Fruit fly (Drosophila melanogaster): ENCODE results near the gene CG32022.
A peak's percentile ranks its signal among the peaks of the same experiment; 100 is the strongest.

CG32022 gene

DNA sequence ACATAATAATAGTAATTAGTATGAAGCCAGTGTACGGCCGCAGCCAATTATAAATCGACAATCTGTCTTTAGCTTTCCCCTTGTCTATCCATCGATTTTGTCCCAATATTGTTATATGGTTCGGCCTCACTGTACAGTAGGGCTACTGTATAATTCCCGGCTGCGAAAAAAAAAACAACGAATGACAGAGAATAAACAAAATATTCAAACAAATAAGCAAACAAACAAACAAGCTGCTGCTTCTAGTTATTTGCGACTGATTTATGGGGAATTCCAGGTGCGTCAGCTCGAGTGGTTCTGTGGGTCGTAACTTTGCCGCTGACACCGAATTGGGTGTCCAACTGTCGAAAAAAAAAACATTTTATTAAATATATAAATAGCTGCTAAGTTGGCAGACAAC lies 31.4 kb downstream of the CG32022 start (continued):
- TF ChIP-seq mam (GFP tag; optimal IDR thresholded peaks at IDR 0.05) (peak; percentile 18), CG7928 (GFP tag; optimal IDR thresholded peaks at IDR 0.05) (peak; percentile 24), CG17829 (tag; optimal IDR thresholded peaks at IDR 0.05) (no peak), run (tag; optimal IDR thresholded peaks at IDR 0.05) (peak; percentile 5), Med (GFP tag) (peak; percentile 87), CG6813 (GFP tag; optimal IDR thresholded peaks at IDR 0.05) (peak; percentile 76), tio (GFP tag; optimal IDR thresholded peaks at IDR 0.05) (no peak), D (optimal IDR thresholded peaks at IDR 0.05) (no peak), D (GFP tag; optimal IDR thresholded peaks at IDR 0.05) (peak; percentile 15), toy (GFP tag; IDR thresholded peaks at IDR 0.05) (no peak), slp2 (GFP tag; optimal IDR thresholded peaks at IDR 0.05) (no peak), ERR (GFP tag; optimal IDR thresholded peaks at IDR 0.05) (no peak), lab (GFP tag; optimal IDR thresholded peaks at IDR 0.05) (peak; percentile 86), CG34376 (GFP tag; optimal IDR thresholded peaks at IDR 0.05) (peak; percentile 7), bab2 (GFP tag; optimal IDR thresholded peaks at IDR 0.05) (peak; percentile 45), gsb (GFP tag; IDR thresholded peaks at IDR 0.05) (peak; percentile 53), Dbx (GFP tag; IDR thresholded peaks at IDR 0.05) (peak; percentile 53; the same call in 1 of the 3 replicates), CG9727 (GFP tag; optimal IDR thresholded peaks at IDR 0.05) (peak; percentile 56), gem (tag; optimal IDR thresholded peaks at IDR 0.05) (peak; percentile 37), Taf1 (GFP tag; IDR thresholded peaks at IDR 0.05) (no peak), ttk (GFP tag; IDR thresholded peaks at IDR 0.05) (no peak), chinmo (GFP tag; IDR thresholded peaks at IDR 0.05; ENCODE audit: partially characterized antibody) (0 out of 4 replicates have a peak, but pooled peaks have one; percentile 38), her (GFP tag; optimal IDR thresholded peaks at IDR 0.05) (peak; percentile 40), CG7987 (GFP tag; optimal IDR thresholded peaks at IDR 0.05) (peak; percentile 48), CG10543 (GFP tag; optimal IDR thresholded peaks at IDR 0.05) (peak; percentile 23), CG4707 (GFP tag; optimal IDR thresholded peaks at IDR 0.05) (no peak), org-1 (GFP tag; optimal IDR thresholded peaks at IDR 0.05) (peak; percentile 43), dmrt11E (tag; optimal IDR thresholded peaks at IDR 0.05) (no peak), unc-4 (GFP tag; IDR thresholded peaks at IDR 0.05; ENCODE audit: partially characterized antibody) (no peak), ara (GFP tag; IDR thresholded peaks at IDR 0.05) (0 out of 2 replicates have a peak, but pooled peaks have one; percentile 11), Atf6 (GFP tag; IDR thresholded peaks at IDR 0.05) (peak; percentile 78), amos (GFP tag; IDR thresholded peaks at IDR 0.05; ENCODE audit: partially characterized antibody) (no peak), Hr51 (GFP tag; optimal IDR thresholded peaks at IDR 0.05) (peak in 1 of 2 experiments; percentile 1), dysf (GFP tag; IDR thresholded peaks at IDR 0.05) (peak; percentile 17; the same call in 1 of the 3 replicates), CG31224 (GFP tag; IDR thresholded peaks at IDR 0.05) (no peak), Trl (optimal IDR thresholded peaks at IDR 0.05) (no peak), Trl (GFP tag; optimal IDR thresholded peaks at IDR 0.05) (peak; percentile 44), CG14441 (GFP tag; IDR thresholded peaks at IDR 0.05) (no peak), Hmr (GFP tag; optimal IDR thresholded peaks at IDR 0.05) (peak; percentile 73), dpn (GFP tag; optimal IDR thresholded peaks at IDR 0.05) (peak in 1 of 2 experiments; percentile 45), luna (GFP tag; optimal IDR thresholded peaks at IDR 0.05) (peak; percentile 23), mirr (GFP tag; optimal IDR thresholded peaks at IDR 0.05) (peak; percentile 77), pum (GFP tag; optimal IDR thresholded peaks at IDR 0.05) (no peak), Atf3 (GFP tag; optimal IDR thresholded peaks at IDR 0.05) (no peak), CG8290 (GFP tag; optimal IDR thresholded peaks at IDR 0.05) (no peak), CG8290 (tag; optimal IDR thresholded peaks at IDR 0.05) (peak in 1 of 2 experiments; percentile 82), CG10147 (GFP tag; optimal IDR thresholded peaks at IDR 0.05) (peak; percentile 9), CG17912 (GFP tag; optimal IDR thresholded peaks at IDR 0.05) (no peak), sd (tag; optimal IDR thresholded peaks at IDR 0.05) (peak; percentile 85), caup (GFP tag; optimal IDR thresholded peaks at IDR 0.05; ENCODE audit: severe bottlenecking) (peak; percentile 76), wor (GFP tag; IDR thresholded peaks at IDR 0.05) (no peak)
